Fruit fly (Drosophila melanogaster): ENCODE data around the gene CG13722.

DNA sequence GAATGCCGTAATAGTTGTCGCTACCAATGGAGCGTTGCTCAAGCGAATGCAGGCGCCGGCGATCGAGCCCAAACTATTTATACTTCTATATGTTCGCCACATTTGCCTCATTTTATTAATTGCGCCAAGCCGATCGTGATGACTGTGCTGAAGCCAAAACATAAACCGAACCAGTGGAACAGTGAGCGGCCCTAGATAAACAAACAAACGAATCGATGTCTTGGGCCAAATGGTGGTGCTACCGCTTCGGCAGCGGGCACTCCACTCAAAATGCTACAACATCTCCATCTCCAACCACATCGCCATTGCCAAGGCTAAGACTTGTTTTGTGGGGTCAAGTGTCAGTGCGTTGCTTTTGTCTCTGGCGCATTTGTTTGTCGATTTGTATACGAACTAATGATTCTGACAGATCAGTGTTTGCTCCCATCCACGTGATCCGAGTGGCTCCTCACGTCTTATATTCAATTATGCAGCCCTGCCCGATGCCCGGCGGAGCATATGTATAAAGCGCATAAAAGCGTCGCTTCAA is 26.9 kb downstream of the CG13722 start, which contains the start of gene CG15024:
- TF ChIP-seq CG10669 (GFP tag; optimal IDR thresholded peaks at IDR 0.05) (no peak), CG6854 (GFP tag; optimal IDR thresholded peaks at IDR 0.05) (no peak), cyc (GFP tag; optimal IDR thresholded peaks at IDR 0.05) (no peak), topi (GFP tag; optimal IDR thresholded peaks at IDR 0.05) (no peak), svp (GFP tag) (no peak), Met (GFP tag; optimal IDR thresholded peaks at IDR 0.05) (no peak), CG8632 (GFP tag; optimal IDR thresholded peaks at IDR 0.05) (no peak), Lpt (GFP tag; optimal IDR thresholded peaks at IDR 0.05) (no peak), Hr38 (GFP tag; optimal IDR thresholded peaks at IDR 0.05) (no peak), CG32006 (GFP tag; optimal IDR thresholded peaks at IDR 0.05) (no peak), OdsH (GFP tag; optimal IDR thresholded peaks at IDR 0.05) (no peak), Ets96B (tag; optimal IDR thresholded peaks at IDR 0.05) (no peak)
